Worm (Caenorhabditis elegans) whole organism, L3 larva: ENCODE data around the gene sru-15.

ENCODE experiments used
- R02D3.7 ChIP-seq: fragments of 150-350 bp; optimal IDR thresholded peaks from 2 replicates; lab custom pipeline; 2014; ENCODE audit warnings: missing biosample characterization, missing genetic modification characterization
- ama-1 ChIP-seq: fragments of 150-350 bp; optimal IDR thresholded peaks from 2 replicates; lab custom pipeline; 2018
- ceh-16 ChIP-seq: sonication (generic microtip); optimal IDR thresholded peaks from 2 replicates; lab custom pipeline; 2017; ENCODE audit warnings: missing biosample characterization, missing genetic modification characterization
- ceh-28 ChIP-seq: fragments of 150-350 bp; optimal IDR thresholded peaks from 2 replicates; lab custom pipeline; 2014; ENCODE audit warnings: missing biosample characterization, missing genetic modification reagents, missing genetic modification characterization
- ceh-9 ChIP-seq: sonication (generic microtip); optimal IDR thresholded peaks from 2 replicates; lab custom pipeline; 2018; ENCODE audit warnings: missing biosample characterization, missing genetic modification characterization
- daf-12 ChIP-seq: fragments of 150-350 bp; optimal IDR thresholded peaks from 2 replicates; lab custom pipeline; 2014; ENCODE audit warnings: missing biosample characterization, missing genetic modification reagents, missing genetic modification characterization
- egl-27 ChIP-seq: sonication (generic microtip); optimal IDR thresholded peaks from 4 replicates; lab custom pipeline; 2017; ENCODE audit warnings: missing biosample characterization, missing genetic modification reagents, missing genetic modification characterization
- egl-5 ChIP-seq: fragments of 150-350 bp; optimal IDR thresholded peaks from 2 replicates; lab custom pipeline; 2017; ENCODE audit warnings: missing biosample characterization, missing genetic modification reagents, missing genetic modification characterization, inconsistent platforms
- elt-1 ChIP-seq: fragments of 150-350 bp; optimal IDR thresholded peaks from 2 replicates; lab custom pipeline; 2014; ENCODE audit warnings: missing biosample characterization, missing genetic modification characterization
- elt-2 ChIP-seq: sonication (generic microtip); optimal IDR thresholded peaks from 2 replicates; lab custom pipeline; 2016; ENCODE audit warnings: missing genetic modification reagents, mild to moderate bottlenecking, missing genetic modification characterization, missing compliant biosample characterization
- eor-1 ChIP-seq, 2 experiments: fragments of 150-350 bp; optimal IDR thresholded peaks; 2 replicates each; lab custom pipeline; 2014 to 2018; ENCODE audit warnings: missing biosample characterization in 2 of 2, missing genetic modification characterization in 2 of 2
- fkh-10 ChIP-seq: sonication (generic microtip); optimal IDR thresholded peaks from 2 replicates; lab custom pipeline; 2017; ENCODE audit warnings: missing biosample characterization, missing genetic modification reagents, missing genetic modification characterization
- fkh-2 ChIP-seq: fragments of 150-350 bp; optimal IDR thresholded peaks from 2 replicates; lab custom pipeline; 2014; ENCODE audit warnings: missing biosample characterization, missing genetic modification reagents, missing genetic modification characterization
- fos-1 ChIP-seq: fragments of 150-350 bp; optimal IDR thresholded peaks from 2 replicates; lab custom pipeline; 2014; ENCODE audit warnings: missing biosample characterization, missing genetic modification characterization
- hmg-11 ChIP-seq: sonication (generic microtip); optimal IDR thresholded peaks from 2 replicates; lab custom pipeline; 2016; ENCODE audit warnings: missing genetic modification characterization, missing compliant biosample characterization
- jun-1 ChIP-seq: fragments of 150-350 bp; optimal IDR thresholded peaks from 2 replicates; lab custom pipeline; 2014; ENCODE audit warnings: missing biosample characterization, missing genetic modification reagents, missing genetic modification characterization
- lin-39 ChIP-seq: fragments of 150-350 bp; optimal IDR thresholded peaks from 2 replicates; lab custom pipeline; 2018; ENCODE audit warnings: missing biosample characterization, missing genetic modification reagents, missing genetic modification characterization
- lsy-12 ChIP-seq: sonication (generic microtip); optimal IDR thresholded peaks from 2 replicates; lab custom pipeline; 2016; ENCODE audit warnings: mild to moderate bottlenecking, missing genetic modification characterization, missing compliant biosample characterization
- mdl-1 ChIP-seq: fragments of 150-350 bp; optimal IDR thresholded peaks from 2 replicates; lab custom pipeline; 2014; ENCODE audit warnings: missing biosample characterization, missing genetic modification characterization
- mml-1 ChIP-seq: fragments of 150-350 bp; sonication (generic microtip); optimal IDR thresholded peaks from 3 replicates; lab custom pipeline; 2014; ENCODE audit warnings: missing biosample characterization, missing genetic modification characterization
- nhr-11 ChIP-seq: fragments of 150-350 bp; optimal IDR thresholded peaks from 2 replicates; lab custom pipeline; 2014; ENCODE audit warnings: missing biosample characterization, missing genetic modification characterization
- nhr-23 ChIP-seq: fragments of 150-350 bp; optimal IDR thresholded peaks from 2 replicates; lab custom pipeline; 2014; ENCODE audit warnings: missing biosample characterization, missing genetic modification reagents, missing genetic modification characterization
- nhr-28 ChIP-seq: fragments of 150-350 bp; optimal IDR thresholded peaks from 2 replicates; lab custom pipeline; 2014; ENCODE audit warnings: missing biosample characterization, missing genetic modification characterization
- nhr-67 ChIP-seq: fragments of 150-350 bp; optimal IDR thresholded peaks from 2 replicates; lab custom pipeline; 2014; ENCODE audit warnings: missing biosample characterization, missing genetic modification characterization
- nhr-76 ChIP-seq: fragments of 150-350 bp; sonication (generic microtip); optimal IDR thresholded peaks from 5 replicates; lab custom pipeline; 2014; ENCODE audit warnings: missing biosample characterization, missing genetic modification characterization
- nhr-77 ChIP-seq: fragments of 150-350 bp; optimal IDR thresholded peaks from 2 replicates; lab custom pipeline; 2014; ENCODE audit warnings: missing biosample characterization, missing genetic modification characterization
- pha-4 ChIP-seq: fragments of 150-350 bp; optimal IDR thresholded peaks from 2 replicates; lab custom pipeline; 2014; ENCODE audit warnings: missing biosample characterization, missing genetic modification reagents, missing genetic modification characterization
- pqm-1 ChIP-seq: fragments of 150-350 bp; optimal IDR thresholded peaks from 2 replicates; lab custom pipeline; 2017; ENCODE audit warnings: missing biosample characterization, missing genetic modification characterization, inconsistent platforms
- skn-1 ChIP-seq: fragments of 150-350 bp; optimal IDR thresholded peaks from 2 replicates; lab custom pipeline; 2014; ENCODE audit warnings: missing biosample characterization, missing genetic modification characterization
- snpc-4 ChIP-seq: fragments of 150-350 bp; optimal IDR thresholded peaks from 2 replicates; lab custom pipeline; 2014; ENCODE audit warnings: missing biosample characterization, missing genetic modification characterization
- tbx-2 ChIP-seq: sonication (generic microtip); optimal IDR thresholded peaks from 2 replicates; lab custom pipeline; 2016; ENCODE audit warnings: mild to moderate bottlenecking, missing genetic modification characterization, missing compliant biosample characterization
- unc-62 ChIP-seq: fragments of 150-350 bp; sonication (generic microtip); optimal IDR thresholded peaks from 4 replicates; lab custom pipeline; 2014; ENCODE audit warnings: missing biosample characterization, missing genetic modification reagents, missing genetic modification characterization
- zag-1 ChIP-seq: fragments of 150-350 bp; optimal IDR thresholded peaks from 2 replicates; lab custom pipeline; 2014; ENCODE audit warnings: missing biosample characterization, missing genetic modification characterization
- ztf-11 ChIP-seq: fragments of 150-350 bp; optimal IDR thresholded peaks from 2 replicates; lab custom pipeline; 2014; ENCODE audit warnings: missing biosample characterization, missing genetic modification characterization
- ztf-4 ChIP-seq: fragments of 150-350 bp; optimal IDR thresholded peaks from 2 replicates; lab custom pipeline; 2014; ENCODE audit warnings: missing biosample characterization, missing genetic modification characterization

The sru-15 gene

ce11 chrIV:17436552-17436951 lies 40.5 kb downstream of the sru-15 start, which contains the start of gene gcy-27:
TSS of gene gcy-27 (minus strand) at chrIV:17436652.
- no peak for TF ChIP-seq nhr-67 (tag; lab: Kevin White, UChicago)
- no peak for TF ChIP-seq daf-12 (tag; lab: Kevin White, UChicago)
- no peak for TF ChIP-seq tbx-2 (tag; lab: Kevin White, UChicago)
- TF ChIP-seq nhr-11 (tag; lab: Kevin White, UChicago): no peak
- TF ChIP-seq skn-1 (tag; lab: Kevin White, UChicago): no peak
- no peak for TF ChIP-seq nhr-23 (tag; lab: Kevin White, UChicago)
- TF ChIP-seq snpc-4: no peak
- no peak for TF ChIP-seq elt-1
- no peak for TF ChIP-seq ceh-16 (tag; lab: Kevin White, UChicago)
- no peak for TF ChIP-seq nhr-77
- no peak for TF ChIP-seq lsy-12 (tag; lab: Kevin White, UChicago)
- TF ChIP-seq nhr-28 (tag; lab: Kevin White, UChicago): no peak
- TF ChIP-seq ztf-4: no peak
- no peak for TF ChIP-seq jun-1 (tag; lab: Kevin White, UChicago)
- no peak for TF ChIP-seq hmg-11 (tag; lab: Kevin White, UChicago)
- TF ChIP-seq unc-62 (GFP tag; lab: Kevin White, UChicago): no peak
- no peak for TF ChIP-seq mdl-1 (tag; lab: Kevin White, UChicago)

DNA sequence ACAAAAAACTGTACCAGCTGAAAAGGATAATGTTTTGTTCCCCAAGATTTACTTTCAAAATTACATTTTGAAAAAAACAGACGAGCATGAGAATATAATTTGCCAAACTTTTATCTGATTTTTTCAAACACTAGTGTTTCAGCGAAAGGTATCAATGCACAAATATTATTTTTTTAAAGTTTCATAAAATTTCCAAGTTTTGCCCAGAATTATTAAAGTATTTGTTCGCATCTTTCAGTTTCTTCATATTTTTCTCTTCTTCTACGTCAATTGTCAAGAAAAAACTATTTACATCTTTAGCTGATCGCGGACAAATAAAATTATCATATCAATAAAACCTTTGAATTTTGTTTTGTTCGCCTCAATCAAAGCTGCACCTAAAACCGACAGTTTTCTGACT lies 41.0 kb downstream of the sru-15 start, which contains the start of gene C06A12.8:
C06A12.8 (plus strand) TSS at position 301 of the 400 bp plus-strand sequence.
- no peak for TF ChIP-seq nhr-76 (tag; lab: Kevin White, UChicago)
- TF ChIP-seq ztf-4: no peak
- TF ChIP-seq skn-1 (tag; lab: Kevin White, UChicago): no peak
- TF ChIP-seq ama-1 (lab: Kevin White, UChicago): no peak
- no peak for TF ChIP-seq pha-4
- no peak for TF ChIP-seq daf-12 (tag; lab: Kevin White, UChicago)
- no peak for TF ChIP-seq egl-27 (tag; lab: Kevin White, UChicago)
- no peak for TF ChIP-seq nhr-77
- TF ChIP-seq pqm-1: no peak
- TF ChIP-seq jun-1 (tag; lab: Kevin White, UChicago): no peak
- TF ChIP-seq mdl-1 (tag; lab: Kevin White, UChicago): no peak
- no peak for TF ChIP-seq ztf-11 (tag; lab: Kevin White, UChicago)
- no peak for TF ChIP-seq lin-39 (tag; lab: Kevin White, UChicago)
- TF ChIP-seq nhr-11 (tag; lab: Kevin White, UChicago): no peak

DNA sequence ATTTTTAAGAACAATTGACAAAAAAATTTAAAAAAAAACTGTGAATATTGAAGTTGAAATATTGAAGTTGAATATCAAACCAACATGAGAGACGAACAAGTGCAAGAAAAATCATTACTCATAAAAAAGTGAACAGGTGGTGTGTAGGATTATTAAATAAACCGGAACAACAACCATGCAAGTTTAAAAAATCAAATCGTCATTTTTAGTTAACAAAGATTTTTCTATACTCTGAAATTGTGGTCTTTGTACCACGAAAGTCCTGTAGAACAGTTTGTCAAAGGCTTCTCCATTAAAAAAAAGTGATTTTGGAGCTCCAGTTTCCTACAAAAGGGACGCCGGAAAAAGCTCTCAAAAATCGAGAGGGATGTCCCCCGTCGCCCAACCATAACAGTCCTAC lies 44.0 kb downstream of the sru-15 start, which contains the start of gene C06A12.19:
C06A12.19 (minus strand) TSS at position 101 of the 400 bp plus-strand sequence.
- TF ChIP-seq ztf-11 (tag; lab: Kevin White, UChicago): no peak
- TF ChIP-seq mml-1 (tag; lab: Kevin White, UChicago): no peak
- TF ChIP-seq egl-27 (tag; lab: Kevin White, UChicago): no peak
- no peak for TF ChIP-seq nhr-11 (tag; lab: Kevin White, UChicago)
- no peak for TF ChIP-seq fkh-10 (GFP tag; lab: Kevin White, UChicago)
- no peak for TF ChIP-seq egl-5 (tag; lab: Kevin White, UChicago)
- no peak for TF ChIP-seq fos-1
- no peak for TF ChIP-seq lin-39 (tag; lab: Kevin White, UChicago)
- TF ChIP-seq ceh-28 (tag; lab: Kevin White, UChicago): no peak
- TF ChIP-seq lsy-12 (tag; lab: Kevin White, UChicago): no peak
- TF ChIP-seq ceh-9 (tag; lab: Kevin White, UChicago): no peak
- no peak for TF ChIP-seq unc-62 (GFP tag; lab: Kevin White, UChicago)
- TF ChIP-seq R02D3.7 (tag; lab: Kevin White, UChicago): no peak
- TF ChIP-seq zag-1 (tag; lab: Kevin White, UChicago): no peak

DNA sequence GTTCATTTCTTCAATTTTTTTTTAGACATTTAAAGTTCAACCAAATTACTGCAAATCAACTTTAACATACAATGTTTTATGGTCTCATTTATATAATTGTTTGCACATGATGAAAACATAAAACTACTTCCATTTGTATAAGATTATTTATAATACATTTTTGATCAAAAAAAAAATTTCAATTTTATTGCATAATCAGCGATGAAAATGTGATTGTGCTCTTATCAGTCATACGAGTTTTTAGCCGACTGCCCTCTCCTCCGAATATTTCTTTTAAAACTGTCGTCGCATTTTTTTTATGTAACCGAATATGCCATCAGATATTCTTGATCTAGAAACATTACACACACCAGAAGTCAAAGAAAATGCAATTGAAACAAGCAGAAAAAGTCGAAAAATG lies 44.4 kb downstream of the sru-15 start, which contains the start of gene F08A7.1:
F08A7.1 (plus strand) TSS at position 191 of the 400 bp plus-strand sequence.
- TF ChIP-seq elt-1 (no peak), zag-1 (tag; lab: Kevin White, UChicago) (no peak), nhr-23 (tag; lab: Kevin White, UChicago) (no peak), unc-62 (GFP tag; lab: Kevin White, UChicago) (no peak), pha-4 (peak; percentile 48), fkh-2 (tag; lab: Kevin White, UChicago) (no peak), elt-2 (tag; lab: Kevin White, UChicago) (peak; percentile 71), fos-1 (no peak), pqm-1 (peak; percentile 78), eor-1 (tag; optimal IDR thresholded peaks at IDR 0.05; lab: Kevin White, UChicago) (no peak)
- TF ChIP-seq, all 47 proteins: peak for 3
